Worm (Caenorhabditis elegans) whole organism, L4/young adult: ENCODE data around the gene aos-1.

ENCODE experiments used
- W03F9.2 ChIP-seq: fragments of 150-350 bp; optimal IDR thresholded peaks from 2 replicates; lab custom pipeline; 2014; ENCODE audit warnings: missing biosample characterization, missing genetic modification characterization
- him-1 ChIP-seq: sonication (generic microtip); optimal IDR thresholded peaks from 2 replicates; lab custom pipeline; 2016; ENCODE audit warnings: missing genotype, missing genetic modification reagents, missing genetic modification characterization, missing compliant biosample characterization

- TF ChIP-seq him-1 (tag; lab: Kevin White, UChicago) (no peak), W03F9.2 (no peak)
Observed at ce11 chrV:10111129-10111528, 19.0 kb downstream of the aos-1 start.
